Fruit fly (Drosophila melanogaster): ENCODE results near the gene Tmf.
A peak's percentile ranks its signal among the peaks of the same experiment; 100 is the strongest.

The Tmf gene

DNA sequence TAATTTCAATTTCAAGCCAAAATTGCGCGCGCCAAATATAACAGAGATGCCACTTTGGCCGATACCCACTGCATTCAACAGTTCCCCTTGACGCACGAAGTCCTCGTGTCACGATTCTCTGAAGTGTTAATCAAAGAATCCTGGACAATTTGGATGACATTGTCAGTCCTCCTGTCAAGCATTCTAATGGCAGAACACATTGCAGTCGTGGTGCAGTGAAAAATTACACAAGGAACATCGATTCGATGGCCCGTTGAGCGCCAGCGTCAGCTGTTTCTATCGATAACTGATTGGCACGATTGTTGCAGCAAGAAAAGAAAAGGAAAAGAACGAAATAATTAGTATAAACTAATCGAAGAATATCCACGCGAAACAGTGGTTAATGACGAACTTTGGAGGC is 19.9 kb upstream of the Tmf start, which contains the start of gene nonC (continued):
- peak; percentile 87 for TF ChIP-seq amos (GFP tag; IDR thresholded peaks at IDR 0.05; ENCODE audit: partially characterized antibody)
- TF ChIP-seq CG30020 (tag; optimal IDR thresholded peaks at IDR 0.05) = no peak
- TF ChIP-seq CoRest (tag; optimal IDR thresholded peaks at IDR 0.05) = no peak
- TF ChIP-seq jigr1 (GFP tag; IDR thresholded peaks at IDR 0.05) = no peak
- no peak for TF ChIP-seq chm (GFP tag; IDR thresholded peaks at IDR 0.05)
- no peak for TF ChIP-seq lola (GFP tag; optimal IDR thresholded peaks at IDR 0.05)
- TF ChIP-seq HLH4C (GFP tag; IDR thresholded peaks at IDR 0.05; ENCODE audit: partially characterized antibody) = peak; percentile 90
- peak; percentile 40 for TF ChIP-seq CG4617 (GFP tag; optimal IDR thresholded peaks at IDR 0.05; ENCODE audit: borderline replicate concordance)
- TF ChIP-seq sens-2 (GFP tag; IDR thresholded peaks at IDR 0.05) = no peak
- no peak for TF ChIP-seq dan (GFP tag; IDR thresholded peaks at IDR 0.05)
- no peak for TF ChIP-seq Hmx (GFP tag; optimal IDR thresholded peaks at IDR 0.05)
- peak; percentile 11 for TF ChIP-seq cg (GFP tag; optimal IDR thresholded peaks at IDR 0.05)
- TF ChIP-seq CG31365 (tag; optimal IDR thresholded peaks at IDR 0.05) = no peak
- TF ChIP-seq B-H2 (GFP tag; optimal IDR thresholded peaks at IDR 0.05) = no peak
- TF ChIP-seq Dll (GFP tag; IDR thresholded peaks at IDR 0.05; ENCODE audit: partially characterized antibody) = peak; percentile 95
- TF ChIP-seq Doc2 (GFP tag; IDR thresholded peaks at IDR 0.05) = no peak
- no peak for TF ChIP-seq jing (GFP tag; optimal IDR thresholded peaks at IDR 0.05)
- peak; percentile 87 for TF ChIP-seq E2f2 (GFP tag; IDR thresholded peaks at IDR 0.05)
- no peak for TF ChIP-seq p53 (GFP tag; optimal IDR thresholded peaks at IDR 0.05)
- peak; percentile 72; the same call in 2 of the 4 replicates for TF ChIP-seq chinmo (GFP tag; IDR thresholded peaks at IDR 0.05; ENCODE audit: partially characterized antibody)
- no peak for TF ChIP-seq CG1233 (GFP tag; optimal IDR thresholded peaks at IDR 0.05)
- no peak for TF ChIP-seq NC2β (GFP tag; optimal IDR thresholded peaks at IDR 0.05)
- peak; percentile 70; the same call in 2 of the 3 replicates for TF ChIP-seq mld (GFP tag; IDR thresholded peaks at IDR 0.05; ENCODE audit: partially characterized antibody)
- no peak for TF ChIP-seq vvl (GFP tag; IDR thresholded peaks at IDR 0.05)
- TF ChIP-seq Dek (tag; optimal IDR thresholded peaks at IDR 0.05) = no peak
- TF ChIP-seq MESR4 (GFP tag; optimal IDR thresholded peaks at IDR 0.05) = peak; percentile 62
- TF ChIP-seq C15 (GFP tag; IDR thresholded peaks at IDR 0.05) = no peak
- TF ChIP-seq Sry-β (GFP tag; optimal IDR thresholded peaks at IDR 0.05) = peak; percentile 91
- peak; percentile 82 for TF ChIP-seq CG17186 (GFP tag; optimal IDR thresholded peaks at IDR 0.05)
- no peak for TF ChIP-seq ftz-f1 (GFP tag; optimal IDR thresholded peaks at IDR 0.05)
- TF ChIP-seq CG1602 (GFP tag; optimal IDR thresholded peaks at IDR 0.05) = no peak
- no peak for TF ChIP-seq Sox102F (GFP tag; optimal IDR thresholded peaks at IDR 0.05)
- TF ChIP-seq cato (GFP tag; optimal IDR thresholded peaks at IDR 0.05; ENCODE audit: borderline replicate concordance) = no peak
- TF ChIP-seq Dp (GFP tag; optimal IDR thresholded peaks at IDR 0.05) = peak; percentile 82
- no peak for TF ChIP-seq Rfx (GFP tag; IDR thresholded peaks at IDR 0.05)
- no peak for TF ChIP-seq CG4707 (GFP tag; optimal IDR thresholded peaks at IDR 0.05)
- no peak for TF ChIP-seq CG6254 (GFP tag; optimal IDR thresholded peaks at IDR 0.05)
- TF ChIP-seq tap (tag; optimal IDR thresholded peaks at IDR 0.05) = no peak
- TF ChIP-seq CG6175 (GFP tag; IDR thresholded peaks at IDR 0.05) = no peak
- no peak for TF ChIP-seq CG10565 (GFP tag; optimal IDR thresholded peaks at IDR 0.05)
- no peak for TF ChIP-seq CG1832 (GFP tag; optimal IDR thresholded peaks at IDR 0.05)
- TF ChIP-seq vnd (GFP tag; IDR thresholded peaks at IDR 0.05; ENCODE audit: partially characterized antibody) = peak; percentile 88
- TF ChIP-seq Atf-2 (GFP tag; optimal IDR thresholded peaks at IDR 0.05) = no peak
- TF ChIP-seq CG17359 (tag; optimal IDR thresholded peaks at IDR 0.05) = no peak
- TF ChIP-seq CG2120 (GFP tag; optimal IDR thresholded peaks at IDR 0.05) = no peak
- TF ChIP-seq CG6654 (GFP tag; optimal IDR thresholded peaks at IDR 0.05) = no peak
- TF ChIP-seq nerfin-2 (GFP tag; IDR thresholded peaks at IDR 0.05; ENCODE audit: partially characterized antibody) = peak; percentile 87
- TF ChIP-seq pum (GFP tag; optimal IDR thresholded peaks at IDR 0.05) = no peak
- peak; percentile 72; the same call in 1 of the 2 replicates for TF ChIP-seq CG2129 (GFP tag; IDR thresholded peaks at IDR 0.05; ENCODE audit: partially characterized antibody)
- TF ChIP-seq Oaz (GFP tag; IDR thresholded peaks at IDR 0.05) = no peak

Data from whole organism, embryonic.